Worm (Caenorhabditis elegans): ENCODE measurements around the gene col-41.

DNA sequence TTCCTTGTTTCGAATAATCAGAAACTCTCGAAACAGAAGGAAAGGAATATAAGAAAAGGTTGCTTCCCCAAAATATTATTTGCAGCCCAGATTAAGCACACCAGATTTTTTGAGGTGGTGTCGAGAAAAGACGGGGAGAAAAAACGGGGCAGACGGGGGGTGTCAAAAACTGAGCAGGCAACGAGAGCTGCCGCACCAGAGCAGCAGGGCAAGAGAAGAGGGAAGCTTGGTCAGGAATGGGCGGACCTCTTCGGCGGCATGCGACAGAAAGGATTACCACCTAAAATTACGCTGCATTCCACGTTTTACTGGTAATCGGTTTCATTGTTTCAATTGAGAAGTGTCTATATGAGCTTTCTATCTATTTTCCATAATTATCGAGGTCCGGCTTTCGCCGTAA lies 44.2 kb downstream of the col-41 start:
- no peak for TF ChIP-seq lin-39 (tag; optimal IDR thresholded peaks at IDR 0.05)
- TF ChIP-seq nhr-25 (tag; optimal IDR thresholded peaks at IDR 0.05; ENCODE audit: borderline replicate concordance, insufficient read depth), result no peak
- TF ChIP-seq ceh-44 (GFP tag; IDR thresholded peaks at IDR 0.05), result no peak
- no peak for TF ChIP-seq ztf-11 (tag; optimal IDR thresholded peaks at IDR 0.05)
- TF ChIP-seq nhr-11 (tag; optimal IDR thresholded peaks at IDR 0.05), result no peak
- no peak for TF ChIP-seq zag-1 (tag; optimal IDR thresholded peaks at IDR 0.05)
- no peak for TF ChIP-seq fkh-10 (GFP tag; optimal IDR thresholded peaks at IDR 0.05)
- TF ChIP-seq R02D3.7 (tag; optimal IDR thresholded peaks at IDR 0.05), result no peak
- TF ChIP-seq zfp-3 (GFP tag; conservative IDR thresholded peaks at IDR 0.05), result no peak
